Worm (Caenorhabditis elegans) whole organism, midembryonic: Measurements from ENCODE around the gene C49F5.5.

ENCODE experiments used
- T22C8.4 ChIP-seq: fragments of 200-800 bp; sonication (Bioruptor generic); IDR thresholded peaks from 2 replicates; pipeline ENCODE4 v1.3.6; 2022; ENCODE audit warnings: missing genetic modification characterization, missing compliant biosample characterization
- cog-1 ChIP-seq: sonication (generic microtip); optimal IDR thresholded peaks from 2 replicates; lab custom pipeline; 2016; ENCODE audit warnings: missing genetic modification characterization, missing compliant biosample characterization
- flt-1 ChIP-seq: fragments of 200-800 bp; sonication (Bioruptor generic); IDR thresholded peaks from 2 replicates; pipeline ENCODE4 v1.3.6; 2022; ENCODE audit warnings: missing genetic modification characterization, missing compliant biosample characterization
- klf-2 ChIP-seq: fragments of 200-800 bp; sonication (Bioruptor generic); conservative IDR thresholded peaks from 2 replicates; pipeline ENCODE4 v1.3.6; 2022; ENCODE audit warnings: missing genetic modification reagents, missing genetic modification characterization, missing compliant biosample characterization
- med-1 ChIP-seq: sonication (generic microtip); optimal IDR thresholded peaks from 2 replicates; lab custom pipeline; 2017; ENCODE audit warnings: missing genetic modification characterization, mild to moderate bottlenecking, missing compliant biosample characterization, antibody characterized with exemption, missing genetic modification reagents; ENCODE audit not compliant: insufficient read depth
- ref-1 ChIP-seq: fragments of 200-800 bp; sonication (Bioruptor generic); conservative IDR thresholded peaks from 2 replicates; pipeline ENCODE4 v1.3.6; 2022; ENCODE audit warnings: missing genetic modification reagents, missing genetic modification characterization, missing compliant biosample characterization
- tab-1 ChIP-seq: fragments of 200-800 bp; sonication (Bioruptor generic); IDR thresholded peaks from 2 replicates; pipeline ENCODE4 v1.3.6; 2022; ENCODE audit warnings: missing genetic modification characterization, missing compliant biosample characterization
- ztf-23 ChIP-seq: fragments of 200-800 bp; sonication (Bioruptor generic); IDR thresholded peaks from 2 replicates; pipeline ENCODE4 v1.3.6; 2022; ENCODE audit warnings: missing genetic modification reagents, missing genetic modification characterization, missing compliant biosample characterization
- ztf-29 ChIP-seq: fragments of 200-800 bp; sonication (Bioruptor generic); IDR thresholded peaks from 2 replicates; pipeline ENCODE4 v1.3.6; 2022; ENCODE audit warnings: missing genetic modification reagents, missing genetic modification characterization, missing compliant biosample characterization

Gene C49F5.5

ce11 chrX:11968024-11968598 lies 17.9 kb upstream of the C49F5.5 start:
- TF ChIP-seq ztf-29 (GFP tag; lab: Robert Waterston, UW) = no peak

- no peak for TF ChIP-seq flt-1 (GFP tag; lab: Robert Waterston, UW)
- no peak for TF ChIP-seq med-1 (GFP tag; lab: Kevin White, UChicago)
- no peak for TF ChIP-seq T22C8.4
- TF ChIP-seq tab-1 = no peak
- TF ChIP-seq ztf-23 (GFP tag; lab: Robert Waterston, UW) = no peak
- TF ChIP-seq cog-1 (tag; lab: Kevin White, UChicago) = no peak
- no peak for TF ChIP-seq ztf-29 (GFP tag; lab: Robert Waterston, UW)
- no peak for TF ChIP-seq klf-2 (GFP tag; lab: Robert Waterston, UW)
- TF ChIP-seq ref-1 (GFP tag; lab: Robert Waterston, UW) = no peak
These were observed 16.9 kb upstream of the C49F5.5 start for ce11 chrX:11969085-11969484.

- TF ChIP-seq cog-1 (tag; lab: Kevin White, UChicago) (no peak), ztf-23 (GFP tag; lab: Robert Waterston, UW) (no peak), ztf-29 (GFP tag; lab: Robert Waterston, UW) (no peak), flt-1 (GFP tag; lab: Robert Waterston, UW) (no peak), klf-2 (GFP tag; lab: Robert Waterston, UW) (no peak), ref-1 (GFP tag; lab: Robert Waterston, UW) (no peak), med-1 (GFP tag; lab: Kevin White, UChicago) (no peak), tab-1 (no peak), T22C8.4 (no peak)
These were observed 16.4 kb upstream of the C49F5.5 start for ce11 chrX:11969554-11969953.

ce11 chrX:11971323-11971722 lies 14.7 kb upstream of the C49F5.5 start:
- TF ChIP-seq med-1 (GFP tag; lab: Kevin White, UChicago) = no peak
- no peak for TF ChIP-seq flt-1 (GFP tag; lab: Robert Waterston, UW)
- no peak for TF ChIP-seq klf-2 (GFP tag; lab: Robert Waterston, UW)
- no peak for TF ChIP-seq ztf-29 (GFP tag; lab: Robert Waterston, UW)
- TF ChIP-seq ztf-23 (GFP tag; lab: Robert Waterston, UW) = no peak

- TF ChIP-seq ztf-29 (GFP tag; lab: Robert Waterston, UW) (no peak), T22C8.4 (peak; percentile 60; the same call in 1 of the 2 replicates), cog-1 (tag; lab: Kevin White, UChicago) (no peak), tab-1 (no peak)
These were observed 11.3 kb upstream of the C49F5.5 start, which contains the start of gene set-6 for ce11 chrX:11974629-11975085. Gene set-6, minus strand, starts transcription at chrX:11974679.

- TF ChIP-seq med-1 (GFP tag; lab: Kevin White, UChicago) = no peak
These were observed 3.9 kb upstream of the C49F5.5 start, which contains the start of gene nhr-167 for ce11 chrX:11982065-11982464. Gene nhr-167, minus strand, starts transcription at chrX:11982085.

ce11 chrX:11983576-11984061 lies 2.4 kb upstream of the C49F5.5 start, which contains the start of gene C49F5.3:
Gene C49F5.3, minus strand, starts transcription at chrX:11983626.
- TF ChIP-seq flt-1 (GFP tag; lab: Robert Waterston, UW) (no peak), tab-1 (no peak), klf-2 (GFP tag; lab: Robert Waterston, UW) (no peak), ref-1 (GFP tag; lab: Robert Waterston, UW) (no peak), ztf-29 (GFP tag; lab: Robert Waterston, UW) (no peak), ztf-23 (GFP tag; lab: Robert Waterston, UW) (no peak), T22C8.4 (no peak), med-1 (GFP tag; lab: Kevin White, UChicago) (no peak), cog-1 (tag; lab: Kevin White, UChicago) (no peak)

- TF ChIP-seq klf-2 (GFP tag; lab: Robert Waterston, UW) = no peak
- no peak for TF ChIP-seq med-1 (GFP tag; lab: Kevin White, UChicago)
These were observed 1.9 kb downstream of the C49F5.5 start, which contains the start of gene C49F5.6 for ce11 chrX:11987900-11988364. Gene C49F5.6, plus strand, starts transcription at chrX:11988314.

ce11 chrX:11992246-11992645 lies 6.3 kb downstream of the C49F5.5 start:
- no peak for TF ChIP-seq flt-1 (GFP tag; lab: Robert Waterston, UW)
- no peak for TF ChIP-seq cog-1 (tag; lab: Kevin White, UChicago)
- no peak for TF ChIP-seq klf-2 (GFP tag; lab: Robert Waterston, UW)
- TF ChIP-seq med-1 (GFP tag; lab: Kevin White, UChicago) = no peak
- no peak for TF ChIP-seq ztf-23 (GFP tag; lab: Robert Waterston, UW)
- TF ChIP-seq tab-1 = no peak
- no peak for TF ChIP-seq ref-1 (GFP tag; lab: Robert Waterston, UW)
- TF ChIP-seq ztf-29 (GFP tag; lab: Robert Waterston, UW) = no peak
- TF ChIP-seq T22C8.4 = no peak

ce11 chrX:11992778-11993177 lies 6.8 kb downstream of the C49F5.5 start:
- TF ChIP-seq T22C8.4 (no peak), flt-1 (GFP tag; lab: Robert Waterston, UW) (no peak), cog-1 (tag; lab: Kevin White, UChicago) (no peak), ztf-23 (GFP tag; lab: Robert Waterston, UW) (no peak), ztf-29 (GFP tag; lab: Robert Waterston, UW) (no peak), ref-1 (GFP tag; lab: Robert Waterston, UW) (no peak), tab-1 (no peak)
